Fruit fly (Drosophila melanogaster) whole organism, wandering third instar larva: ENCODE measurements around the gene CCHa2.

ENCODE experiments used
- Abd-B ChIP-seq: fragments of >200 bp; optimal IDR thresholded peaks from 2 replicates; lab custom pipeline; 2017; ENCODE audit warnings: missing biosample characterization, missing genetic modification characterization
- CG32264 ChIP-seq: fragments of 200-800 bp; sonication (Bioruptor generic); optimal IDR thresholded peaks from 2 replicates; lab custom pipeline; 2016; ENCODE audit warnings: missing biosample characterization, missing genetic modification characterization
- CG9705 ChIP-seq: fragments of 200-800 bp; sonication (Bioruptor generic); optimal IDR thresholded peaks from 2 replicates; lab custom pipeline; 2018; ENCODE audit warnings: missing biosample characterization, mild to moderate bottlenecking, missing genetic modification characterization
- Dfd ChIP-seq: fragments of >200 bp; optimal IDR thresholded peaks from 2 replicates; lab custom pipeline; 2017; ENCODE audit warnings: missing biosample characterization, missing genetic modification characterization
- Dif ChIP-seq: fragments of 200-275, 200-300 bp; sonication (Bioruptor generic); optimal IDR thresholded peaks from 2 replicates; lab custom pipeline; 2018; ENCODE audit warnings: missing biosample characterization, missing genetic modification characterization; ENCODE audit not compliant: partially characterized antibody
- GATAd ChIP-seq: sonication (Bioruptor generic); optimal IDR thresholded peaks from 2 replicates; lab custom pipeline; 2016; ENCODE audit warnings: missing biosample characterization, missing genetic modification characterization
- HLH106 ChIP-seq: fragments of 200-800 bp; optimal IDR thresholded peaks from 3 replicates; lab custom pipeline; 2019; ENCODE audit warnings: missing biosample characterization, mild to moderate bottlenecking, missing genetic modification characterization, moderate library complexity
- Hnf4 ChIP-seq: fragments of 200-800 bp; sonication (Bioruptor generic); optimal IDR thresholded peaks from 2 replicates; lab custom pipeline; 2016; ENCODE audit warnings: missing biosample characterization, mild to moderate bottlenecking, missing genetic modification characterization
- Hr78 ChIP-seq: fragments of >200 bp; optimal IDR thresholded peaks from 2 replicates; lab custom pipeline; 2017; ENCODE audit warnings: missing biosample characterization, missing genetic modification characterization
- Hr83 ChIP-seq: fragments of 200-300 bp; sonication (Bioruptor generic); optimal IDR thresholded peaks from 2 replicates; lab custom pipeline; 2016; ENCODE audit warnings: missing biosample characterization, mild to moderate bottlenecking, missing genetic modification characterization, moderate library complexity; ENCODE audit not compliant: poor library complexity, severe bottlenecking
- Jra ChIP-seq: sonication (Bioruptor generic); optimal IDR thresholded peaks from 2 replicates; lab custom pipeline; 2016; ENCODE audit warnings: missing biosample characterization, missing genetic modification characterization
- Mio ChIP-seq: sonication (Bioruptor generic); optimal IDR thresholded peaks from 2 replicates; lab custom pipeline; 2016; ENCODE audit warnings: missing biosample characterization, missing genetic modification characterization
- Myc ChIP-seq: fragments of >200 bp; optimal IDR thresholded peaks from 2 replicates; lab custom pipeline; 2017
- OdsH ChIP-seq: fragments of 200-800 bp; sonication (Bioruptor generic); optimal IDR thresholded peaks from 2 replicates; lab custom pipeline; 2016; ENCODE audit warnings: missing biosample characterization, mild to moderate bottlenecking, missing genetic modification characterization
- Rel ChIP-seq, 2 experiments: fragments of 200-800 bp; sonication (Bioruptor generic) in 1 of 2; optimal IDR thresholded peaks; 2 replicates in 1 of 2; 3 replicates in 1 of 2; lab custom pipeline; 2016 to 2019; ENCODE audit warnings: mild to moderate bottlenecking in 2 of 2, missing biosample characterization in 2 of 2, missing genetic modification characterization in 2 of 2, moderate library complexity in 1 of 2
- Sp1 ChIP-seq: fragments of 200-800 bp; sonication (Bioruptor generic); optimal IDR thresholded peaks from 3 replicates; lab custom pipeline; 2019; ENCODE audit warnings: missing biosample characterization, mild to moderate bottlenecking, missing genetic modification characterization, moderate library complexity
- Vsx2 ChIP-seq: fragments of 200-300, 225-300 bp; sonication (Bioruptor generic); optimal IDR thresholded peaks from 2 replicates; lab custom pipeline; 2018; ENCODE audit warnings: missing biosample characterization, missing genetic modification characterization; ENCODE audit not compliant: partially characterized antibody
- br ChIP-seq: fragments of 200-800 bp; sonication (Bioruptor generic); optimal IDR thresholded peaks from 2 replicates; lab custom pipeline; 2016; ENCODE audit warnings: missing biosample characterization, missing genetic modification characterization
- brk ChIP-seq: fragments of 200-800 bp; sonication (Bioruptor generic); optimal IDR thresholded peaks from 2 replicates; lab custom pipeline; 2016; ENCODE audit warnings: missing biosample characterization, mild to moderate bottlenecking, missing genetic modification characterization
- dl ChIP-seq, 2 experiments: fragments of 175-275, 200-275 bp in 1 of 2; fragments of 200-275 bp in 1 of 2; sonication (Bioruptor generic); optimal IDR thresholded peaks; lab custom pipeline; 2018; ENCODE audit warnings: mild to moderate bottlenecking in 2 of 2, missing biosample characterization in 2 of 2, missing genetic modification characterization in 2 of 2, moderate library complexity in 2 of 2; ENCODE audit not compliant: partially characterized antibody in 2 of 2, insufficient read depth in 1 of 2
- dmrt93B ChIP-seq: fragments of 200-800 bp; sonication (Bioruptor generic); optimal IDR thresholded peaks from 2 replicates; lab custom pipeline; 2018; ENCODE audit warnings: missing biosample characterization, mild to moderate bottlenecking, missing genetic modification characterization
- dsf ChIP-seq: sonication (Bioruptor generic); optimal IDR thresholded peaks from 2 replicates; lab custom pipeline; 2016; ENCODE audit warnings: missing biosample characterization, missing genetic modification characterization, borderline replicate concordance
- foxo ChIP-seq, 2 experiments: fragments of 200-800 bp; sonication (Bioruptor generic); optimal IDR thresholded peaks; 2 replicates in 1 of 2; 3 replicates in 1 of 2; lab custom pipeline; 2016 to 2017; ENCODE audit warnings: missing biosample characterization in 2 of 2, missing genetic modification characterization in 2 of 2
- h ChIP-seq: fragments of 200-800 bp; sonication (Bioruptor generic); optimal IDR thresholded peaks from 3 replicates; lab custom pipeline; 2016; ENCODE audit warnings: missing biosample characterization, mild to moderate bottlenecking, missing genetic modification characterization
- jim ChIP-seq: fragments of 175-275, 200-325 bp; sonication (Bioruptor generic); optimal IDR thresholded peaks from 2 replicates; lab custom pipeline; 2016; ENCODE audit warnings: missing biosample characterization, mild to moderate bottlenecking, missing genetic modification characterization
- lola ChIP-seq: fragments of >200 bp; optimal IDR thresholded peaks from 2 replicates; lab custom pipeline; 2017; ENCODE audit warnings: missing biosample characterization, missing genetic modification characterization
- pan ChIP-seq: fragments of >200 bp; optimal IDR thresholded peaks from 2 replicates; lab custom pipeline; 2017
- psq ChIP-seq: fragments of 200-800 bp; sonication (Bioruptor generic); optimal IDR thresholded peaks from 3 replicates; lab custom pipeline; 2017; ENCODE audit warnings: missing biosample characterization, mild to moderate bottlenecking, missing genetic modification characterization, moderate library complexity
- rgr ChIP-seq: fragments of 200-800 bp; sonication (Bioruptor generic); optimal IDR thresholded peaks from 3 replicates; lab custom pipeline; 2016; ENCODE audit warnings: missing biosample characterization, mild to moderate bottlenecking, missing genetic modification characterization
- sv ChIP-seq: fragments of 200-800 bp; sonication (Bioruptor generic); optimal IDR thresholded peaks from 3 replicates; lab custom pipeline; 2016; ENCODE audit warnings: missing biosample characterization, missing genetic modification characterization
- tai ChIP-seq: sonication (Bioruptor generic); optimal IDR thresholded peaks from 2 replicates; lab custom pipeline; 2016; ENCODE audit warnings: missing biosample characterization, missing genetic modification characterization
- usp ChIP-seq: fragments of >200 bp; optimal IDR thresholded peaks from 2 replicates; lab custom pipeline; 2017; ENCODE audit warnings: missing biosample characterization, missing genetic modification characterization
- woc ChIP-seq: sonication (Bioruptor generic); optimal IDR thresholded peaks from 2 replicates; lab custom pipeline; 2016; ENCODE audit warnings: missing biosample characterization, mild to moderate bottlenecking, missing genetic modification characterization

Gene CCHa2

DNA sequence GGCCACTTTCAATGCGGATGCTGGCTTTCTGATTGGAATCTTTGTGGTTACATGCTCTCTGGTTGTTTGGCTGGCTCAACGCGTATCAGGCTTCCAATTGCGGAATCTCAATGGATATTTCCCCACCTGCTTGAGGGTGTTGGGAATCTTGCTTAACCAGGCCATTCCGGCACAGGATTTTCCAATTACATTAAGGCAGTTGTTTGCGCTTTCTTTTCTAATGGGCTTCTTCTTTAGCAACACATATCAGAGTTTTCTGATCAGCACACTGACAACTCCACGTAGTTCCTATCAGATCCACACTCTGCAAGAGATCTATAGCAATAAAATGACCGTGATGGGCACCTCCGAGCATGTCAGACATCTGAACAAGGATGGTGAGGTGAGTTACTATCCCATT, 27.2 kb upstream of the CCHa2 start:
- TF ChIP-seq Myc (lab: Kevin White, UChicago) (no peak), pan (no peak), CG9705 (GFP tag; lab: Kevin White, UChicago) (no peak), dmrt93B (GFP tag; lab: Kevin White, UChicago) (no peak), tai (no peak), sv (GFP tag; lab: Kevin White, UChicago) (no peak), dl (GFP tag; optimal IDR thresholded peaks at IDR 0.05; lab: Kevin White, UChicago; ENCODE audit: insufficient read depth in 1 of 2, partially characterized antibody in 2 of 2) (no peak), Vsx2 (GFP tag; lab: Kevin White, UChicago) (no peak), brk (no peak), Rel (GFP tag; optimal IDR thresholded peaks at IDR 0.05; lab: Kevin White, UChicago) (no peak), Rel (tag; optimal IDR thresholded peaks at IDR 0.05; lab: Kevin White, UChicago) (no peak), br (no peak)
- TF ChIP-seq, all 38 proteins: peak for 0

DNA sequence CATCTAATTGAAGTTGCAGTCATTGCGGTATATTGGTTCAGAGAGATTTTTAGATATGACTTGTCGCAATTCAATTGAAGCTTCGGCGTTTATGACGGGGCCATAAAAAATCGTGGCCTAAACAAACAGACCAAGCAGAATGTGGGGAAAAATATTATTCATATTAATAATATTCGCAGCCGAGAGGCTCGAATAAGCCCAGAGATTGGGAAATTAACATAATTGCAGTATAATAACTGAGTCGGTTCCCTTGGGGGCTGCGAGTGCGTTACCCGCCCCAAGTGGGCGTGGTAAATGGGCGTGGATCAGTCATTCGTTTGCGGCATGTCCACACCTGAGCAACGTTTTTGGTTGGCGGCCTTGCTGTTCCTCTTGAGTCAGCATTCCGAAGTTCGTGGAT, 25.0 kb upstream of the CCHa2 start, which contains the start of gene Ir87a:
Ir87a (plus strand) TSS at position 301 of the 400 bp plus-strand sequence.
- TF ChIP-seq foxo (GFP tag; optimal IDR thresholded peaks at IDR 0.05; lab: Kevin White, UChicago) (no peak), OdsH (no peak), lola (GFP tag; lab: Kevin White, UChicago) (no peak), HLH106 (tag; lab: Kevin White, UChicago) (no peak), brk (no peak)

DNA sequence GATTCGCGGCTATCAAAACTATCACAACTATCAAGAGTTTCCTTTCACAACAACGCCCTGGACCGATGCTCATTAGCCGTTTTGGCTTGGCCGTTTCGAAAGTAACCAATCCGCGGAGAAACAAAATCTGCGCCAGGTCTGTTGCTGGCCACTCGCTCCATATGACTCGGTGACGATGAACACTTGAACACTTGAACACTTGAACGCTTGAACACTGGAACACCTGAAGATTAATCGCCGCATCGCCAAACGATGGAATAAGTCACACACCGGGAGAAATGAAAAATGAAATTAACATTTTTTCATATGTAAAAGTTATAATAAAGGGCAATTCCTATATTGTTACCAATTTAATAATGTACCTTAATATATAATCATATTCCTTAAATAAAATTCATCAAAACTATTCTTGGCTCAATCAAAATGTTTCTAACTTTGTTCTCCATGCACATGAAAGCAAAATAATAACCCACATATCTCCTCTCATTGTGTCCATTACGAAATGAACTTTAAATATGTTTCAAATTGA, 22.1 kb upstream of the CCHa2 start:
- TF ChIP-seq dsf (GFP tag; lab: Kevin White, UChicago) (no peak), GATAd (GFP tag; lab: Kevin White, UChicago) (no peak), OdsH (no peak), Myc (lab: Kevin White, UChicago) (no peak), Rel (GFP tag; optimal IDR thresholded peaks at IDR 0.05; lab: Kevin White, UChicago) (no peak), Rel (tag; optimal IDR thresholded peaks at IDR 0.05; lab: Kevin White, UChicago) (no peak), usp (GFP tag; lab: Kevin White, UChicago) (no peak), Dfd (no peak), h (no peak), dmrt93B (GFP tag; lab: Kevin White, UChicago) (no peak), CG32264 (GFP tag; lab: Kevin White, UChicago) (no peak), jim (no peak), Mio (GFP tag; lab: Kevin White, UChicago) (no peak), Hnf4 (GFP tag; lab: Kevin White, UChicago) (no peak), Jra (no peak)

DNA sequence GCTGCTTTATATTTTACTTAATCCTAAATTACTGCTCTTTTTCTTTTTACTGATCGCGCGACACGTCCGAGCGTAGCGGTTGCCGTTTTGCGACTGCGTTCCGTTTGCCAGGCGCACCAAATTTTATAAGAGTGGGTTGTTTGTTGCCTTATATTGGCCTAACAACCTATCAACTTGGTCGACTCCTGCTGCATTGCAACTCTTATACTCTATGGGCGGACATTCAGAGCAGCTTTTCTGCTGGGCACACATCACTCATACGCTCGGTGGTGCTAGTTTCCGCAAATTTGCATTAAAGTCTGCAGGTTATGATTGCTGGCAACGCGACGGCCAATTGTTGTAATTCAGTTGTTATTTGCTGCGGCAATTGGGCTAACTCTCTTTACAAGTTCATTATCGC, 20.2 kb upstream of the CCHa2 start, which contains the start of gene yellow-e:
yellow-e (minus strand) TSS at position 101 of the 400 bp plus-strand sequence.
- TF ChIP-seq foxo (GFP tag; optimal IDR thresholded peaks at IDR 0.05; lab: Kevin White, UChicago) = no peak
- no peak for TF ChIP-seq Sp1 (GFP tag; lab: Kevin White, UChicago)
- no peak for TF ChIP-seq woc (GFP tag; lab: Kevin White, UChicago)
- no peak for TF ChIP-seq brk
- no peak for TF ChIP-seq Abd-B (GFP tag; lab: Kevin White, UChicago)
- TF ChIP-seq Hr78 = no peak
- TF ChIP-seq tai = no peak
- no peak for TF ChIP-seq GATAd (GFP tag; lab: Kevin White, UChicago)
- TF ChIP-seq lola (GFP tag; lab: Kevin White, UChicago) = no peak
- no peak for TF ChIP-seq dsf (GFP tag; lab: Kevin White, UChicago)
- TF ChIP-seq usp (GFP tag; lab: Kevin White, UChicago) = no peak
- no peak for TF ChIP-seq dl (GFP tag; optimal IDR thresholded peaks at IDR 0.05; lab: Kevin White, UChicago; ENCODE audit: insufficient read depth in 1 of 2, partially characterized antibody in 2 of 2)
- TF ChIP-seq h = no peak
- no peak for TF ChIP-seq dmrt93B (GFP tag; lab: Kevin White, UChicago)
- no peak for TF ChIP-seq Vsx2 (GFP tag; lab: Kevin White, UChicago)

DNA sequence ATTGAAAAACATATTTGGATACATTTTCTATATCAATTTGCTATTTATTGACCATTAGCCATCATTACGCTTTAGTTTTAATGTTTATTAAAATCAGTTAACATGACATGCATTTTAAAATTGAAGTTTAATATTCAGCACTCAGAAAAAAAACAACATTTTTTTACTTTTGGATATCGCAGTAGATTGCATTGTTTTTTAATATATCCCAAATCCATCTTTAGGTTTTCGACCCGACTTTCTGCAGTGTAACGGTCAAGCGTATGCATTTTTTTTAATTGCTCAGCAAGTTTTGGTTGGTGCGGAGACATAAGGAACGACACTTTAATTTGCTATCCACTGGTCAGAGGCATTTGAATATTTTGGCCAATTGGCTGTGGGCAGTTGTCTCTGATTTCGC, 17.7 kb upstream of the CCHa2 start:
- TF ChIP-seq dmrt93B (GFP tag; lab: Kevin White, UChicago) = no peak
- TF ChIP-seq GATAd (GFP tag; lab: Kevin White, UChicago) = no peak
- no peak for TF ChIP-seq CG32264 (GFP tag; lab: Kevin White, UChicago)
- no peak for TF ChIP-seq Jra
- no peak for TF ChIP-seq usp (GFP tag; lab: Kevin White, UChicago)
- no peak for TF ChIP-seq Hr78
- TF ChIP-seq psq (GFP tag; lab: Kevin White, UChicago) = no peak
- TF ChIP-seq Myc (lab: Kevin White, UChicago) = no peak
- no peak for TF ChIP-seq Abd-B (GFP tag; lab: Kevin White, UChicago)
- no peak for TF ChIP-seq Hr83
- no peak for TF ChIP-seq foxo (GFP tag; optimal IDR thresholded peaks at IDR 0.05; lab: Kevin White, UChicago)
- TF ChIP-seq dl (GFP tag; optimal IDR thresholded peaks at IDR 0.05; lab: Kevin White, UChicago; ENCODE audit: insufficient read depth in 1 of 2, partially characterized antibody in 2 of 2) = no peak
- TF ChIP-seq CG9705 (GFP tag; lab: Kevin White, UChicago) = no peak
- TF ChIP-seq Dif (GFP tag; lab: Kevin White, UChicago) = no peak
- TF ChIP-seq HLH106 (tag; lab: Kevin White, UChicago) = no peak
- no peak for TF ChIP-seq rgr (GFP tag; lab: Kevin White, UChicago)
